Fruit fly (Drosophila melanogaster): ENCODE measurements around the gene TyrRS.
A peak's percentile ranks its signal among the peaks of the same experiment; 100 is the strongest.

The TyrRS gene

DNA sequence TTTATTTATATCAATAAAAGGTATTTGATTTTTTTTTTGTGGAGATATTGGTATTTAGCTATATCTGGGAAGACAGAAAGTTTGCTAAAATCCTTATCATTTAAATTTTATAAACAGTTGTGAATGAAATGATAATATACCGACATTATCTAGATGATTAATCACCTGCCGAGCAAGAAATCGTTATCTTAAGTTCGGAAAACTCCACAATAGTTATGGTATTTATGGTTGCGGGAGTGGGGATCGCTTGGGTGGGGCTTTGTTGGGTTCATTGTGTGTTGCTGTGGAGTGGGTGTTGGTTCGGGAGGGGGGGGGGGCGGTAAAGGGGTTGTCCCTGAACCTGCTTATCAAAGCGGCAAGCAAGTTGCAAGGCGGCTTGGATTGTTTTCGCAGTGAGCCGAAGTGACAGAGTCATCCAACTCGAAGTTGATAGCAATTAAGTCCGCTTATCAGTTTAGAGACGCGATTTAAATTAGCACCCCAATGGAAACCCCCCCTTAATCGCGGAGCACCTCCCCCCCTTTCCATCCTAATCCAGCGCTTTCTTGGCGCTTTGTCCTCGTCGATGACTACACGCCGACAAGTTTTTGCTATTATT lies 26.8 kb downstream of the TyrRS start:
- TF ChIP-seq brk (GFP tag; optimal IDR thresholded peaks at IDR 0.05): no peak
- TF ChIP-seq pan (optimal IDR thresholded peaks at IDR 0.05): no peak
- no peak for TF ChIP-seq Rel (GFP tag; optimal IDR thresholded peaks at IDR 0.05)
- TF ChIP-seq Rel (tag; optimal IDR thresholded peaks at IDR 0.05): peak; percentile 87
- TF ChIP-seq Mio (GFP tag; optimal IDR thresholded peaks at IDR 0.05): no peak

DNA sequence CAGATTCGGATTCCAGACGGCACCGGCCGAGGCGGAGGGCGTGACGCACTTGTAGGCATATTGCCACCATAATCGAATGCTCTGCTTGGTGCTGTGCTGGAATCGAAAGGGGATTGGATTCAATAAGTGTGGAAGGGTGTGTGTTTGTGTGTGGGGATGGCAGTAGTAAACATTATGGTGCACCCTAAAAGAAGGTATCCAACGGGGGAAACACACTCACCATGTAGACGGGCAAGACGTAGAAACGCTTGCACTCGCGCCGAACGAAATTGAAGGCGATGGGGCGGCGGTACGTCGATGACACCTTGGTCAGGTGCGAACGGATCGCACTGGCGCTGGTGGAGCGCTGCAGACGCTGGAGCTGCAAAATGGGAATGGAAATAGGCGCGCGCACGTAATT lies 27.8 kb downstream of the TyrRS start:
- no peak for TF ChIP-seq pan (optimal IDR thresholded peaks at IDR 0.05)
- no peak for TF ChIP-seq HLH106 (tag; optimal IDR thresholded peaks at IDR 0.05)
- no peak for TF ChIP-seq Rel (GFP tag; optimal IDR thresholded peaks at IDR 0.05)
- TF ChIP-seq Rel (tag; optimal IDR thresholded peaks at IDR 0.05): peak; percentile 77

dm6 chr3L:16390793-16391192 lies 28.3 kb downstream of the TyrRS start:
- no peak for TF ChIP-seq fru (GFP tag; optimal IDR thresholded peaks at IDR 0.05)
- TF ChIP-seq pan (optimal IDR thresholded peaks at IDR 0.05): no peak

DNA sequence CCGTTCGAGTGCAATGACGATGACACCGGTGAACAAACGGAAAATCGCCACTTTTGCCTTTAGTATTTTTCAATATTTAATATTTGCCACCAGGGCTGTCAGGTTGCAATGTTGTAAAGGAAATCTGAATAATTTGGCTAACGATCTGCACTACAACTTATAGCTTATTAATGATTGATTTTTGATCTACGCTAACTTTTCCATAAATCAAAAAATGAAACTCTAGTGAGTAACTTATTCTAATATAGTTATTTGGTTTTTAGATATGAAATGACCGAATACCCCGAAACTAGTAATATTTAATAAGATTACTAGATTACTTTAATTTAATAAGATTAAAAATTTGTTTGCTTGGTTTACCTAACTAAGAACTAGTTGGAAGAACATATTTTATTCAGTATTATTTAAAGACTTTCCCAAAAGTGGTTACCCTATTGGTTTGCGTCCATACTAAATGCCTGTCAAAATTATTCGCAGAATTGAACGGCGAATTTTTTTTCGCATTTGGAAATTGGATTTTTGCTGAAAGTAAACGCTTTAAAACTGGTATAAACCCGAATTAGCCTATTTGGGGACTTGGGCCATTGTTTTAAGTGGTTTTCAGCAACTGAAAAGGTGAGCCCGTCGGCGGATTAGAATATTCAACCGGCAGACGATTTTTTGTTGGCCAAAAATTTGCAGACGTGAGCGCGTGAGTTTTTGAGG lies 33.1 kb downstream of the TyrRS start, which contains the start of the genes Agpat3 and RAF2:
TSS of gene Agpat3 (minus strand) at position 78 of the 705 bp plus-strand sequence.
TSS of gene RAF2 (plus strand) at position 448 of the 705 bp plus-strand sequence.
- TF ChIP-seq Vsx2 (GFP tag; optimal IDR thresholded peaks at IDR 0.05; ENCODE audit: partially characterized antibody): no peak
- no peak for TF ChIP-seq Hnf4 (GFP tag; optimal IDR thresholded peaks at IDR 0.05)
- no peak for TF ChIP-seq lola (GFP tag; optimal IDR thresholded peaks at IDR 0.05)
- no peak for TF ChIP-seq fru (GFP tag; optimal IDR thresholded peaks at IDR 0.05)
- TF ChIP-seq HLH106 (tag; optimal IDR thresholded peaks at IDR 0.05): peak; percentile 68
- no peak for TF ChIP-seq N (GFP tag; optimal IDR thresholded peaks at IDR 0.05)
- TF ChIP-seq CG9705 (GFP tag; optimal IDR thresholded peaks at IDR 0.05): no peak
- TF ChIP-seq sv (GFP tag; optimal IDR thresholded peaks at IDR 0.05): no peak
- no peak for TF ChIP-seq CrebA (GFP tag; optimal IDR thresholded peaks at IDR 0.05; ENCODE audit: borderline replicate concordance)
- no peak for TF ChIP-seq rgr (GFP tag; optimal IDR thresholded peaks at IDR 0.05)
- TF ChIP-seq Abd-B (GFP tag; optimal IDR thresholded peaks at IDR 0.05): no peak
- TF ChIP-seq Jra (GFP tag; optimal IDR thresholded peaks at IDR 0.05): no peak
- TF ChIP-seq br (GFP tag; optimal IDR thresholded peaks at IDR 0.05): no peak
- TF ChIP-seq tai (GFP tag; optimal IDR thresholded peaks at IDR 0.05): no peak
- TF ChIP-seq usp (GFP tag; optimal IDR thresholded peaks at IDR 0.05): no peak
- no peak for TF ChIP-seq dsf (GFP tag; optimal IDR thresholded peaks at IDR 0.05; ENCODE audit: borderline replicate concordance)
- no peak for TF ChIP-seq dl (GFP tag; optimal IDR thresholded peaks at IDR 0.05; ENCODE audit: insufficient read depth in 1 of 2, partially characterized antibody in 2 of 2)
- no peak for TF ChIP-seq CG32264 (GFP tag; optimal IDR thresholded peaks at IDR 0.05)
- no peak for TF ChIP-seq Hr78 (GFP tag; optimal IDR thresholded peaks at IDR 0.05)
- no peak for TF ChIP-seq sage (GFP tag; optimal IDR thresholded peaks at IDR 0.05)
- peak; percentile 55 for TF ChIP-seq Hr83 (GFP tag; optimal IDR thresholded peaks at IDR 0.05; ENCODE audit: poor library complexity, severe bottlenecking)
- peak; percentile 8 for TF ChIP-seq Sp1 (GFP tag; optimal IDR thresholded peaks at IDR 0.05)
- peak; percentile 10 for TF ChIP-seq psq (GFP tag; optimal IDR thresholded peaks at IDR 0.05)
- TF ChIP-seq foxo (GFP tag; optimal IDR thresholded peaks at IDR 0.05): peak in 1 of 2 experiments; percentile 46
- TF ChIP-seq pan (optimal IDR thresholded peaks at IDR 0.05): no peak
- no peak for TF ChIP-seq Mio (GFP tag; optimal IDR thresholded peaks at IDR 0.05)
- no peak for TF ChIP-seq GATAd (GFP tag; optimal IDR thresholded peaks at IDR 0.05)
- no peak for TF ChIP-seq Myc (optimal IDR thresholded peaks at IDR 0.05)
- no peak for TF ChIP-seq Rel (GFP tag; optimal IDR thresholded peaks at IDR 0.05)
- no peak for TF ChIP-seq Rel (tag; optimal IDR thresholded peaks at IDR 0.05)
- TF ChIP-seq dmrt93B (GFP tag; optimal IDR thresholded peaks at IDR 0.05): no peak
- no peak for TF ChIP-seq OdsH (GFP tag; optimal IDR thresholded peaks at IDR 0.05)
- TF ChIP-seq woc (GFP tag; optimal IDR thresholded peaks at IDR 0.05): peak; percentile 3
- peak; percentile 67 for TF ChIP-seq jim (GFP tag; optimal IDR thresholded peaks at IDR 0.05)
- peak; percentile 26 for TF ChIP-seq ey (GFP tag; optimal IDR thresholded peaks at IDR 0.05)
- TF ChIP-seq h (GFP tag; optimal IDR thresholded peaks at IDR 0.05): no peak
- no peak for TF ChIP-seq Dfd (GFP tag; optimal IDR thresholded peaks at IDR 0.05)
- TF ChIP-seq brk (GFP tag; optimal IDR thresholded peaks at IDR 0.05): no peak
- no peak for TF ChIP-seq Dif (GFP tag; optimal IDR thresholded peaks at IDR 0.05; ENCODE audit: partially characterized antibody)

All from whole organism, wandering third instar larva.